Fruit fly (Drosophila melanogaster): ENCODE measurements around the gene CG1824.

DNA sequence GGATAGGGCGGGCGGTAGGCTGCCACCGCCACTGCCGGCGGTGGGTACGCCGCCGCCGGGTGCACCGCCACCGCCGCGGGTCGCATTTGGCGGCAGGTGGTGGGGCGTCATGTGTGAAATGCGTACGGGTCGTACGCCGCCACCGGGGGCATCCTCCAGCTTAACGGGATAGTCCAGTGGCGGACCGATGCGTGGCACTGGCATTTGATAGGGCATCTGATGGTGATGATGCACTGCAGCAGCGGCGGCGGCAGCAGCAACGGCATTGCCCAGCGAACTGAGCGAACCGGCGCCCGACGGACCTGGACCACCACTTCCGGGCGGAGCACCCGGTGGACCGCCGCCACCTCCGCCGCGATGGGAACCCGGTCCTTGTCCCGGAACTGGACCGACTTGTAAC lies 13.5 kb downstream of the CG1824 start:
- TF ChIP-seq CG11617 (GFP tag; optimal IDR thresholded peaks at IDR 0.05) = no peak
- TF ChIP-seq CG5204 (GFP tag; optimal IDR thresholded peaks at IDR 0.05) = no peak

Measured in whole organism, adult.